Worm (Caenorhabditis elegans) whole organism, young adult: ENCODE data around the gene nmy-1.
A peak's percentile ranks its signal among the peaks of the same experiment; 100 is the strongest.

Experiments used
- B0035.1 ChIP-seq: sonication (generic microtip); optimal IDR thresholded peaks from 2 replicates; lab custom pipeline; 2016; ENCODE audit warnings: missing genetic modification characterization, mild to moderate bottlenecking, missing compliant biosample characterization, missing genotype, missing genetic modification reagents
- C06A6.2 ChIP-seq: fragments of 200-800 bp; sonication (Bioruptor generic); conservative IDR thresholded peaks from 2 replicates; pipeline ENCODE4 v1.3.6; 2022; ENCODE audit warnings: missing genetic modification characterization, missing compliant biosample characterization
- F23B12.7 ChIP-seq: sonication (generic microtip); optimal IDR thresholded peaks from 2 replicates; lab custom pipeline; 2017; ENCODE audit warnings: missing genetic modification characterization, mild to moderate bottlenecking, missing compliant biosample characterization, antibody characterized with exemption, moderate library complexity; ENCODE audit not compliant: insufficient read depth
- F33H1.4 ChIP-seq: fragments of 200-800 bp; sonication (Bioruptor generic); IDR thresholded peaks from 2 replicates; pipeline ENCODE4 v1.3.6; 2022; ENCODE audit warnings: missing genetic modification reagents, missing genetic modification characterization, missing compliant biosample characterization
- F49E8.2 ChIP-seq: sonication (generic microtip); optimal IDR thresholded peaks from 3 replicates; lab custom pipeline; 2017; ENCODE audit warnings: missing genetic modification characterization, mild to moderate bottlenecking, missing compliant biosample characterization, antibody characterized with exemption, moderate library complexity; ENCODE audit not compliant: insufficient read depth
- Y53F4B.3 ChIP-seq: fragments of 200-800 bp; sonication (Bioruptor generic); IDR thresholded peaks from 2 replicates; pipeline ENCODE4 v1.3.6; 2022; ENCODE audit warnings: missing genetic modification reagents, missing genetic modification characterization, missing compliant biosample characterization
- Y53G8AR.9 ChIP-seq: fragments of 200-800 bp; sonication (Bioruptor generic); conservative IDR thresholded peaks from 2 replicates; pipeline ENCODE4 v1.3.6; 2022; ENCODE audit warnings: missing genetic modification reagents, missing genetic modification characterization, missing compliant biosample characterization
- athp-1 ChIP-seq: sonication (generic microtip); optimal IDR thresholded peaks from 2 replicates; lab custom pipeline; 2017; ENCODE audit warnings: mild to moderate bottlenecking, missing genetic modification characterization, missing compliant biosample characterization
- ceh-100 ChIP-seq: fragments of 200-800 bp; sonication (Bioruptor generic); IDR thresholded peaks from 2 replicates; pipeline ENCODE4 v1.3.6; 2022; ENCODE audit warnings: missing genetic modification reagents, missing genetic modification characterization, missing compliant biosample characterization
- ceh-58 ChIP-seq: fragments of 200-800 bp; sonication (Bioruptor generic); IDR thresholded peaks from 2 replicates; pipeline ENCODE4 v1.3.6; 2022; ENCODE audit warnings: missing genetic modification characterization, missing compliant biosample characterization
- ceh-91 ChIP-seq: fragments of 200-800 bp; sonication (Bioruptor generic); IDR thresholded peaks from 2 replicates; pipeline ENCODE4 v1.3.6; 2022; ENCODE audit warnings: missing genetic modification reagents, missing genetic modification characterization, missing compliant biosample characterization
- chd-7 ChIP-seq: sonication (generic microtip); optimal IDR thresholded peaks from 2 replicates; lab custom pipeline; 2016; ENCODE audit warnings: mild to moderate bottlenecking, missing genetic modification characterization, moderate library complexity, missing compliant biosample characterization
- egrh-3 ChIP-seq: fragments of 200-800 bp; sonication (Bioruptor generic); IDR thresholded peaks from 2 replicates; pipeline ENCODE4 v1.3.6; 2022; ENCODE audit warnings: missing genetic modification reagents, missing genetic modification characterization, missing compliant biosample characterization
- hlh-12 ChIP-seq: sonication (generic microtip); optimal IDR thresholded peaks from 2 replicates; lab custom pipeline; 2016; ENCODE audit warnings: missing genetic modification characterization, missing compliant biosample characterization
- hrde-1 ChIP-seq: sonication (generic microtip); optimal IDR thresholded peaks from 2 replicates; lab custom pipeline; 2016; ENCODE audit warnings: missing genetic modification characterization, mild to moderate bottlenecking, missing compliant biosample characterization, moderate library complexity, missing genotype, missing genetic modification reagents, borderline replicate concordance
- let-607 ChIP-seq, 2 experiments: fragments of 200-800 bp in 1 of 2; sonication (Bioruptor generic) in 1 of 2; sonication (generic microtip) in 1 of 2; optimal IDR thresholded peaks; 2 replicates each; lab custom pipeline; 2016 to 2018; ENCODE audit warnings: mild to moderate bottlenecking in 2 of 2, missing compliant biosample characterization in 2 of 2, missing genetic modification characterization in 2 of 2, moderate library complexity in 2 of 2, missing genotype in 1 of 2
- lin-40 ChIP-seq: sonication (generic microtip); optimal IDR thresholded peaks from 2 replicates; lab custom pipeline; 2016; ENCODE audit warnings: missing genetic modification characterization, mild to moderate bottlenecking, missing compliant biosample characterization, missing genotype, missing genetic modification reagents
- lir-1 ChIP-seq: fragments of 200-800 bp; sonication (Bioruptor generic); conservative IDR thresholded peaks from 2 replicates; pipeline ENCODE4 v1.3.6; 2022; ENCODE audit warnings: missing genetic modification reagents, missing genetic modification characterization, missing compliant biosample characterization
- madf-3 ChIP-seq: fragments of 200-800 bp; sonication (Bioruptor generic); IDR thresholded peaks from 2 replicates; pipeline ENCODE4 v1.3.6; 2022; ENCODE audit warnings: missing genetic modification reagents, missing genetic modification characterization, missing compliant biosample characterization
- madf-8 ChIP-seq: fragments of 200-800 bp; sonication (Bioruptor generic); conservative IDR thresholded peaks from 2 replicates; pipeline ENCODE4 v1.3.6; 2022; ENCODE audit warnings: missing genetic modification reagents, missing genetic modification characterization, missing compliant biosample characterization
- mcd-1 ChIP-seq: fragments of 200-800 bp; sonication (Bioruptor generic); IDR thresholded peaks from 2 replicates; pipeline ENCODE4 v1.3.6; 2022; ENCODE audit warnings: missing genetic modification reagents, missing genetic modification characterization, missing compliant biosample characterization
- mes-4 ChIP-seq: sonication (generic microtip); optimal IDR thresholded peaks from 2 replicates; lab custom pipeline; 2016; ENCODE audit warnings: missing genotype, missing genetic modification characterization, missing compliant biosample characterization
- nhr-120 ChIP-seq: fragments of 200-800 bp; sonication (Bioruptor generic); IDR thresholded peaks from 2 replicates; pipeline ENCODE4 v1.3.6; 2022; ENCODE audit warnings: missing genetic modification characterization, missing compliant biosample characterization
- rcor-1 ChIP-seq: fragments of 200-800 bp; sonication (Bioruptor generic); IDR thresholded peaks from 2 replicates; pipeline ENCODE4 v1.3.6; 2022; ENCODE audit warnings: missing genetic modification reagents, missing genetic modification characterization, missing compliant biosample characterization
- rpc-1 ChIP-seq, 2 experiments: fragments of 150-350 bp in 1 of 2; sonication (generic microtip) in 1 of 2; optimal IDR thresholded peaks; 2 replicates each; lab custom pipeline; 2014 to 2018; ENCODE audit warnings: missing biosample characterization in 1 of 2, missing genetic modification characterization in 1 of 2, missing genetic modification reagents in 1 of 2, missing genotype in 1 of 2
- sdz-38 ChIP-seq: sonication (generic microtip); optimal IDR thresholded peaks from 2 replicates; lab custom pipeline; 2016; ENCODE audit warnings: missing genotype, missing genetic modification characterization, missing compliant biosample characterization
- snpc-4 ChIP-seq, 5 experiments: fragments of 150-350 bp in 1 of 5; sonication (generic microtip) in 4 of 5; optimal IDR thresholded peaks; 2 replicates each; lab custom pipeline; 2014 to 2018; ENCODE audit warnings: missing genetic modification characterization in 5 of 5, missing biosample characterization in 3 of 5, antibody characterized with exemption in 2 of 5, mild to moderate bottlenecking in 2 of 5, missing compliant biosample characterization in 2 of 5, missing genotype in 2 of 5, moderate library complexity in 2 of 5, missing genetic modification reagents in 1 of 5
- somi-1 ChIP-seq: fragments of 200-800 bp; sonication (Bioruptor generic); optimal IDR thresholded peaks from 2 replicates; lab custom pipeline; 2018; ENCODE audit warnings: mild to moderate bottlenecking, missing genetic modification characterization, missing compliant biosample characterization
- unc-130 ChIP-seq: sonication (generic microtip); optimal IDR thresholded peaks from 2 replicates; lab custom pipeline; 2016; ENCODE audit warnings: missing genetic modification reagents, missing genetic modification characterization, missing compliant biosample characterization
- unc-62 ChIP-seq: fragments of 150-350 bp; optimal IDR thresholded peaks from 2 replicates; lab custom pipeline; 2014; ENCODE audit warnings: missing biosample characterization, missing genetic modification reagents, missing genetic modification characterization
- zfh-2 ChIP-seq: fragments of 200-800 bp; sonication (Bioruptor generic); conservative IDR thresholded peaks from 2 replicates; pipeline ENCODE4 v1.3.6; 2022; ENCODE audit warnings: missing genetic modification reagents, missing genetic modification characterization, missing compliant biosample characterization

nmy-1 gene

DNA sequence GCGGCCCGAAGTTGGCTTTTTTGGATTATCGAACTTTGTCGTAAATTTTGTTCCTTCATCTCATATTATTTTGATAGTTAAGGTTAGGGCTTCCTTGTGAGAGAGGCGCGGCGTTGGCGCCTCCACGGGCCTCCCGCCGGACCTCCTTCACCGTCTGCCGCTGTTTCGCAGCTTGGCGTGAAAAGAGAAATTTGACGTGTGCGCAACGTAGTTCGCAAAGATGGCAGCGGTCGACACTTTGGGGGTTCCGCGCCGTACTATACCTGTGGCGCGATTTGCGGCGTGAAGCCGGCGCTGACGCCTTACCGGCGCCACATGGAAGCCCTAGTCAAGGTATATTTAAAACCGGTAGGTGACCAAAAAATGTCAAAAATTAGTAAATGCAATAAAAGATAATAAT, 33.0 kb downstream of the nmy-1 start:
- TF ChIP-seq zfh-2 (GFP tag; lab: Robert Waterston, UW) (peak; percentile 82), nhr-120 (GFP tag; lab: Robert Waterston, UW) (no peak), egrh-3 (GFP tag; lab: Robert Waterston, UW) (peak; percentile 30; the same call in 1 of the 2 replicates), ceh-100 (GFP tag; lab: Robert Waterston, UW) (no peak), somi-1 (GFP tag; lab: Kevin White, UChicago) (no peak), lir-1 (GFP tag; lab: Robert Waterston, UW) (no peak), Y53F4B.3 (no peak), sdz-38 (no peak), C06A6.2 (GFP tag; lab: Robert Waterston, UW) (0 out of 2 replicates have a peak, but pooled peaks have one; percentile 14), snpc-4 (GFP tag; optimal IDR thresholded peaks at IDR 0.05; lab: Kevin White, UChicago) (no peak), snpc-4 (tag; optimal IDR thresholded peaks at IDR 0.05; lab: Kevin White, UChicago) (peak in 2 of 4 experiments; percentile 41 to 60), F49E8.2 (tag; lab: Kevin White, UChicago) (no peak)

DNA sequence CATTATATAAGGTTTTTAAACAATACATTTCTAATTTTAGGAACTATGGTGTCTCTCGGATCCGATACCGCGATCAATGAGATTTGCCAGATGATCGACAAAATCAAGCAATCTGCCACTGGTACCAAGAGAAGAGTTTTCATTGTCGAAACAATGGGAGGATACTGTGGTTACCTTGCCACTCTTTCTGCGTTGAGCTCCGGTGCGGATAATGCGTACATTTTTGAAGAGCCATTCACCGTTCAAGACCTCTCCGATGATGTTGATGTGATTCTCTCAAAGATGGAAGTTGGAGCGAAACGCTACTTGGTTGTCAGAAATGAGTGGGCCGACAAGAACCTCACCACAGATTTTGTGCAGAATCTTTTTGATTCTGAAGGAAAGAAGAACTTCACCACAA, 34.3 kb downstream of the nmy-1 start:
- TF ChIP-seq hrde-1 (tag; lab: Kevin White, UChicago), result no peak
- TF ChIP-seq Y53G8AR.9 (GFP tag; lab: Robert Waterston, UW), result no peak
- no peak for TF ChIP-seq F23B12.7 (tag; lab: Kevin White, UChicago)
- TF ChIP-seq Y53F4B.3, result no peak
- TF ChIP-seq chd-7 (tag; lab: Kevin White, UChicago), result no peak
- TF ChIP-seq ceh-58, result no peak

DNA sequence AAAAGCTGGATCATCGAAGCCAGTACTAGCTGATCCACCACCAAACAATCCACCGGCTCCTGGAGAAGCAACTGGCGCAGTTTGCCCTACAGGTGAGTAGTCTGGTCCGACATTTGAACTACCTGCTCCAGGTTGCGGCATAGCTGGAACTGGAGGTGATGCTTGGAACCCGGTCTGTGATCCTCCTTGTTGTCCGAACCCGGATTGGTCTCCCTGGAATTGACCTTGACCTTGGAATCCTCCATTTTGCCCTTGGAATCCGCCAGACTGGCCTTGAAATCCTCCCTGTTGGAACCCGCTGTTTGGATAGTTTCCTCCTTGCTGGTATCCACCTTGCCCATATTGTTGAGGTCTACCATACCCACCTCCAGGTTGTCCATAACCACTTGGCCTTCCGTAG, 36.6 kb downstream of the nmy-1 start:
- no peak for TF ChIP-seq let-607 (tag; optimal IDR thresholded peaks at IDR 0.05; lab: Kevin White, UChicago)
- TF ChIP-seq zfh-2 (GFP tag; lab: Robert Waterston, UW), result peak; percentile 54; the same call in 1 of the 2 replicates
- TF ChIP-seq rpc-1 (optimal IDR thresholded peaks at IDR 0.05; lab: Kevin White, UChicago), result no peak
- TF ChIP-seq rpc-1 (tag; optimal IDR thresholded peaks at IDR 0.05; lab: Kevin White, UChicago), result no peak
- no peak for TF ChIP-seq athp-1 (tag; lab: Kevin White, UChicago)
- TF ChIP-seq unc-62 (GFP tag; lab: Kevin White, UChicago), result no peak
- TF ChIP-seq mcd-1, result 0 out of 2 replicates have a peak, but pooled peaks have one; percentile 9
- TF ChIP-seq madf-3 (GFP tag; lab: Robert Waterston, UW), result 0 out of 2 replicates have a peak, but pooled peaks have one; percentile 70
- no peak for TF ChIP-seq rcor-1

DNA sequence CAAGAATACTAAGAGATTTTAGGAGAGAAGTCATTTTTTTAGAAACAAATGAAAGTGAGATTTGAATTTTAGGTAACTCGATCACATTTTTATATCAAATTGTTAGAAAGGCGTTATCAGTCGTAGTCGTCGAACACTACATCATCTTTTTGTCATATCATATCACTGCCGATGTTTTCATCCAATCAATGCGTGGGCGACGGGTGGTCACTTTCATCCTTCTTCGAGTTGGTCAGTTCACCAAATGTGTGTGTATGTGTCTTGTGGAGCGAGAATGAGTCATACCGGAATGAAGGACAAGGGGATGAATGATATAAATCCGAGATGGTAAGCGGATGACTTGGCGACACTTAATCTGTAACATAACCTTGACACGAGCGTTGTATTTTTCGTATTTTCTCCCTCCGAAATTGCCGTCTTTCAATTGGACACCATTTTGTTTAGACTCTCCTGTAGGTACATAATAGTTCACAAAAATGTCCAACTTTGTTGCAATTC, 37.2 kb downstream of the nmy-1 start, which contains the start of the genes Y41G9A.10 and Y41G9A.5:
Gene Y41G9A.10 (minus strand): TSS at position 51 of the 498 bp plus-strand sequence.
Gene Y41G9A.5 (plus strand): TSS at position 160 of the 498 bp plus-strand sequence.
- no peak for TF ChIP-seq madf-8 (GFP tag; lab: Robert Waterston, UW)
- no peak for TF ChIP-seq lin-40 (tag; lab: Kevin White, UChicago)
- no peak for TF ChIP-seq hlh-12 (tag; lab: Kevin White, UChicago)
- TF ChIP-seq F23B12.7 (tag; lab: Kevin White, UChicago), result no peak
- no peak for TF ChIP-seq F33H1.4
- TF ChIP-seq unc-130 (GFP tag; lab: Kevin White, UChicago), result no peak
- no peak for TF ChIP-seq B0035.1
- no peak for TF ChIP-seq ceh-91 (GFP tag; lab: Robert Waterston, UW)
- TF ChIP-seq mes-4 (tag; lab: Kevin White, UChicago), result no peak
